Worm (Caenorhabditis elegans) whole organism, L4 larva: Measurements from ENCODE around the gene F46F2.5.
A peak's percentile ranks its signal among the peaks of the same experiment; 100 is the strongest.

Experiments
- F26F4.8 ChIP-seq: fragments of 200-800 bp; sonication (Bioruptor generic); conservative IDR thresholded peaks from 2 replicates; pipeline ENCODE4 v1.3.6; 2022; ENCODE audit warnings: missing genetic modification characterization, missing compliant biosample characterization
- F37D6.2 ChIP-seq: sonication (generic microtip); optimal IDR thresholded peaks from 2 replicates; lab custom pipeline; 2016; ENCODE audit warnings: mild to moderate bottlenecking, missing genetic modification characterization, missing compliant biosample characterization
- R02D3.7 ChIP-seq: fragments of 150-350 bp; sonication (generic microtip); optimal IDR thresholded peaks from 3 replicates; lab custom pipeline; 2014; ENCODE audit warnings: missing biosample characterization, missing genetic modification characterization
- Y48G9A.11 ChIP-seq: fragments of 200-800 bp; sonication (Bioruptor generic); IDR thresholded peaks from 2 replicates; pipeline ENCODE4 v1.3.6; 2022; ENCODE audit warnings: missing genetic modification reagents, missing genetic modification characterization, missing compliant biosample characterization
- ceh-82 ChIP-seq: sonication (generic microtip); optimal IDR thresholded peaks from 2 replicates; lab custom pipeline; 2017; ENCODE audit warnings: missing biosample characterization, missing genetic modification characterization
- cey-2 ChIP-seq: sonication (generic microtip); optimal IDR thresholded peaks from 3 replicates; lab custom pipeline; 2017; ENCODE audit warnings: missing genetic modification characterization, mild to moderate bottlenecking, missing compliant biosample characterization, antibody characterized with exemption, borderline replicate concordance; ENCODE audit not compliant: insufficient read depth
- daf-16 ChIP-seq, 3 experiments: sonication (generic microtip); optimal IDR thresholded peaks; 2 replicates each; lab custom pipeline; 2016 to 2017; ENCODE audit warnings: missing genetic modification characterization in 3 of 3, missing genetic modification reagents in 3 of 3, mild to moderate bottlenecking in 2 of 3, missing compliant biosample characterization in 2 of 3, missing biosample characterization in 1 of 3, moderate library complexity in 1 of 3
- daf-8 ChIP-seq: fragments of 200-800 bp; sonication (Bioruptor generic); IDR thresholded peaks from 2 replicates; pipeline ENCODE4 v1.3.6; 2022; ENCODE audit warnings: missing genetic modification characterization, missing compliant biosample characterization
- dmd-6 ChIP-seq: fragments of 200-800 bp; sonication (Bioruptor generic); IDR thresholded peaks from 2 replicates; pipeline ENCODE4 v1.3.6; 2022; ENCODE audit warnings: missing genetic modification reagents, missing genetic modification characterization, missing compliant biosample characterization
- dmd-9 ChIP-seq: fragments of 200-800 bp; sonication (Bioruptor generic); IDR thresholded peaks from 2 replicates; pipeline ENCODE4 v1.3.6; 2022; ENCODE audit warnings: missing genetic modification reagents, missing genetic modification characterization, missing compliant biosample characterization
- dpl-1 ChIP-seq: fragments of 150-350 bp; optimal IDR thresholded peaks from 2 replicates; lab custom pipeline; 2014; ENCODE audit warnings: missing biosample characterization, missing genetic modification reagents, missing genetic modification characterization
- dve-1 ChIP-seq: sonication (generic microtip); optimal IDR thresholded peaks from 2 replicates; lab custom pipeline; 2017; ENCODE audit warnings: antibody characterized with exemption, mild to moderate bottlenecking, missing genetic modification characterization, missing compliant biosample characterization; ENCODE audit not compliant: insufficient read depth
- egl-43 ChIP-seq: fragments of 200-800 bp; sonication (Bioruptor generic); IDR thresholded peaks from 2 replicates; pipeline ENCODE4 v1.3.6; 2022; ENCODE audit warnings: missing genetic modification reagents, missing genetic modification characterization, missing compliant biosample characterization
- fkh-10 ChIP-seq: fragments of 150-350 bp; optimal IDR thresholded peaks from 2 replicates; lab custom pipeline; 2014; ENCODE audit warnings: missing biosample characterization, missing genetic modification reagents, missing genetic modification characterization
- hif-1 ChIP-seq, 2 experiments: sonication (generic microtip); optimal IDR thresholded peaks; 2 replicates each; lab custom pipeline; 2016 to 2017; ENCODE audit warnings: missing compliant biosample characterization in 2 of 2, missing genetic modification characterization in 2 of 2, missing genetic modification reagents in 2 of 2, missing genotype in 2 of 2, mild to moderate bottlenecking in 1 of 2
- hlh-11 ChIP-seq: fragments of 200-800 bp; sonication (Bioruptor generic); optimal IDR thresholded peaks from 2 replicates; lab custom pipeline; 2018; ENCODE audit warnings: mild to moderate bottlenecking, missing genetic modification characterization, missing compliant biosample characterization
- hlh-30 ChIP-seq: sonication (generic microtip); optimal IDR thresholded peaks from 2 replicates; lab custom pipeline; 2017; ENCODE audit warnings: antibody characterized with exemption, mild to moderate bottlenecking, missing genetic modification characterization, missing compliant biosample characterization; ENCODE audit not compliant: insufficient read depth
- lim-7 ChIP-seq: fragments of 200-800 bp; sonication (Bioruptor generic); IDR thresholded peaks from 2 replicates; pipeline ENCODE4 v1.3.6; 2022; ENCODE audit warnings: missing genetic modification characterization, missing compliant biosample characterization
- lin-1 ChIP-seq: fragments of 200-800 bp; sonication (Bioruptor generic); IDR thresholded peaks from 2 replicates; pipeline ENCODE4 v1.3.6; 2022; ENCODE audit warnings: missing genetic modification reagents, missing genetic modification characterization, missing compliant biosample characterization
- lin-15B ChIP-seq: fragments of 150-350 bp; sonication (generic microtip); optimal IDR thresholded peaks from 3 replicates; lab custom pipeline; 2014; ENCODE audit warnings: missing biosample characterization, missing genetic modification characterization
- lin-39 ChIP-seq: fragments of 150-350 bp; optimal IDR thresholded peaks from 2 replicates; lab custom pipeline; 2014; ENCODE audit warnings: missing biosample characterization, missing genetic modification reagents, missing genetic modification characterization
- madf-5 ChIP-seq, 2 experiments: fragments of 200-800 bp; sonication (Bioruptor generic); IDR thresholded peaks; 2 replicates each; pipeline ENCODE4 v1.3.6; 2022; ENCODE audit warnings: missing compliant biosample characterization in 2 of 2, missing genetic modification characterization in 2 of 2
- madf-9 ChIP-seq: fragments of 200-800 bp; sonication (Bioruptor generic); conservative IDR thresholded peaks from 2 replicates; pipeline ENCODE4 v1.3.6; 2022; ENCODE audit warnings: missing genetic modification reagents, missing genetic modification characterization, missing compliant biosample characterization
- mdl-1 ChIP-seq, 2 experiments: fragments of 150-350 bp in 1 of 2; sonication (generic microtip) in 1 of 2; optimal IDR thresholded peaks; 2 replicates each; lab custom pipeline; 2014 to 2017; ENCODE audit warnings: missing biosample characterization in 2 of 2, missing genetic modification characterization in 2 of 2
- mep-1 ChIP-seq: fragments of 150-350 bp; sonication (generic microtip); optimal IDR thresholded peaks from 3 replicates; lab custom pipeline; 2014; ENCODE audit warnings: missing biosample characterization, missing genetic modification characterization
- mes-2 ChIP-seq: sonication (generic microtip); optimal IDR thresholded peaks from 2 replicates; lab custom pipeline; 2016; ENCODE audit warnings: missing genotype, mild to moderate bottlenecking, missing genetic modification characterization, missing compliant biosample characterization; ENCODE audit not compliant: poor library complexity, severe bottlenecking
- mxl-3 ChIP-seq: fragments of 200-800 bp; sonication (Bioruptor generic); optimal IDR thresholded peaks from 2 replicates; lab custom pipeline; 2018; ENCODE audit warnings: mild to moderate bottlenecking, missing genetic modification characterization, missing compliant biosample characterization
- nhr-237 ChIP-seq: sonication (generic microtip); optimal IDR thresholded peaks from 2 replicates; lab custom pipeline; 2017; ENCODE audit warnings: missing biosample characterization, missing genetic modification characterization
- nhr-28 ChIP-seq: fragments of 150-350 bp; optimal IDR thresholded peaks from 2 replicates; lab custom pipeline; 2014; ENCODE audit warnings: missing biosample characterization, missing genetic modification characterization
- pha-4 ChIP-seq, 2 experiments: fragments of 150-350 bp in 1 of 2; fragments of 200-800 bp in 1 of 2; sonication (Bioruptor generic) in 1 of 2; IDR thresholded peaks in 1 of 2; optimal IDR thresholded peaks in 1 of 2; 2 replicates each; pipeline versions ENCODE4 v1.3.6 to Lab custom; 2014 to 2022; ENCODE audit warnings: missing genetic modification characterization in 2 of 2, missing genetic modification reagents in 2 of 2, missing biosample characterization in 1 of 2, missing compliant biosample characterization in 1 of 2
- rbr-2 ChIP-seq: sonication (generic microtip); optimal IDR thresholded peaks from 2 replicates; lab custom pipeline; 2016; ENCODE audit warnings: missing genotype, missing genetic modification characterization, missing compliant biosample characterization
- snpc-1.2 ChIP-seq: fragments of 200-800 bp; sonication (Bioruptor generic); IDR thresholded peaks from 2 replicates; pipeline ENCODE4 v1.3.6; 2022; ENCODE audit warnings: missing genetic modification reagents, missing genetic modification characterization, missing compliant biosample characterization
- spr-1 ChIP-seq: sonication (generic microtip); optimal IDR thresholded peaks from 2 replicates; lab custom pipeline; 2016; ENCODE audit warnings: mild to moderate bottlenecking, missing genetic modification characterization, missing compliant biosample characterization
- tra-1 ChIP-seq: fragments of 200-800 bp; sonication (Bioruptor generic); IDR thresholded peaks from 2 replicates; pipeline ENCODE4 v1.3.6; 2022; ENCODE audit warnings: missing genetic modification reagents, missing genetic modification characterization, missing compliant biosample characterization
- unc-130 ChIP-seq: sonication (generic microtip); optimal IDR thresholded peaks from 2 replicates; lab custom pipeline; 2016; ENCODE audit warnings: missing genetic modification reagents, missing genetic modification characterization, missing compliant biosample characterization
- unc-39 ChIP-seq: sonication (generic microtip); optimal IDR thresholded peaks from 2 replicates; lab custom pipeline; 2017; ENCODE audit warnings: missing biosample characterization, missing genetic modification characterization
- unc-62 ChIP-seq, 3 experiments: fragments of 150-350 bp in 1 of 3; sonication (generic microtip); optimal IDR thresholded peaks in 2 of 3; peaks in 1 of 3; 1 replicate in 1 of 3; 2 replicates in 2 of 3; lab custom pipeline; 2014 to 2017; ENCODE audit warnings: missing biosample characterization in 3 of 3, missing genetic modification characterization in 3 of 3, missing genetic modification reagents in 3 of 3, missing genotype in 1 of 3
- ztf-11 ChIP-seq: fragments of 150-350 bp; optimal IDR thresholded peaks from 2 replicates; lab custom pipeline; 2014; ENCODE audit warnings: missing biosample characterization, missing genetic modification characterization

F46F2.5 gene

DNA sequence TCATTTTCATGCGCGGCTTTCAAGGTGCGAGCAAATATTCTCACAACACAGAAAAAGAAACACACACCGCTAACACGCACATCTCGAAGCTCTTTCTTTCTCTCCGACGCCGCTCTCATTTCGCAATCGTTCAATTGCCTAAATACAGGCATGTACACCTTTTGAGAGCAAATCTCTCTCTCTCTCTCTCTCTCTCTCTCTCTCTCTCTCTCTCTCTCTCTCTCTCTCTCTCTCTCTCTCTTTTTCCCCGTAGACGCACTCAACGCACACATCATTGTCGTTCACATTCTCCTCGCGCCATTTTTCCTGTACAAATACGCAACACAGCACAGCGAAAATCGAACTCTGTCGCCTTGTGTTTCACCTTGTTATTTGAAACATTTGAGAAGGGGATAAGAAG, 16.8 kb downstream of the F46F2.5 start (continued):
- TF ChIP-seq snpc-1.2 (GFP tag; lab: Robert Waterston, UW) (no peak), daf-8 (GFP tag; lab: Robert Waterston, UW) (no peak), lim-7 (GFP tag; lab: Robert Waterston, UW) (no peak), hlh-11 (tag; lab: Kevin White, UChicago) (peak; percentile 67), dpl-1 (GFP tag; lab: Kevin White, UChicago) (no peak), Y48G9A.11 (GFP tag; lab: Robert Waterston, UW) (no peak), mep-1 (tag; lab: Kevin White, UChicago) (peak; percentile 57), cey-2 (tag; lab: Kevin White, UChicago) (no peak), pha-4 (GFP tag; IDR thresholded peaks at IDR 0.05; lab: Robert Waterston, UW) (peak; percentile 92), pha-4 (tag; optimal IDR thresholded peaks at IDR 0.05; lab: Kevin White, UChicago) (peak; percentile 17), hlh-30 (tag; lab: Kevin White, UChicago) (peak; percentile 2)

DNA sequence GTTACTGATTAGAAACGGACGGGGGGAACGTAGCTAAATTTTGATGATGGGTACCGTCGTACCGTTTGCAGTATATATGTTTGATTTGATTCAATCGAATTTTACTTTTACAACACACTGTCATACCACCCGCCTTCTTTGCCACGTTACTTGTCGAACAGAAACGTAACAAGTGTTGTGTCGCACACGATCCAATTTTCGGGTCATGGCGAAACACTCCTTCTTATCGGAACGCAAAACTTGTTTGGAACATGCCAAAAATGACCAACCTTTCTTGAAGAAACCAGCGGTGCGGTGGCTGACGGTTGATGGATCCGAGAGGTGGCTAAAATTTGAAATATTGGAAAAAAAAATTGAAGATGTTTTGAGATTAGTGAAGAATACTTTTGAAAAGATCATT, 17.8 kb downstream of the F46F2.5 start:
- TF ChIP-seq lin-15B (tag; lab: Kevin White, UChicago): no peak
- TF ChIP-seq tra-1 (GFP tag; lab: Robert Waterston, UW): no peak
- TF ChIP-seq ceh-82 (tag; lab: Kevin White, UChicago): no peak
- TF ChIP-seq hlh-11 (tag; lab: Kevin White, UChicago): no peak
- TF ChIP-seq nhr-28: peak; percentile 5
- no peak for TF ChIP-seq dmd-9 (GFP tag; lab: Robert Waterston, UW)
- TF ChIP-seq mes-2: no peak
- TF ChIP-seq daf-16 (GFP tag; optimal IDR thresholded peaks at IDR 0.05; lab: Kevin White, UChicago): no peak
- peak; percentile 14 for TF ChIP-seq daf-16 (tag; optimal IDR thresholded peaks at IDR 0.05; lab: Kevin White, UChicago)
- TF ChIP-seq unc-39 (tag; lab: Kevin White, UChicago): no peak
- TF ChIP-seq madf-9 (GFP tag; lab: Robert Waterston, UW): no peak
- TF ChIP-seq F26F4.8 (GFP tag; lab: Robert Waterston, UW): no peak
- TF ChIP-seq dve-1 (tag; lab: Kevin White, UChicago): no peak
- peak in 1 of 2 experiments; percentile 12 for TF ChIP-seq mdl-1 (tag; optimal IDR thresholded peaks at IDR 0.05; lab: Kevin White, UChicago)
- no peak for TF ChIP-seq Y48G9A.11 (GFP tag; lab: Robert Waterston, UW)
- no peak for TF ChIP-seq madf-5 (GFP tag; IDR thresholded peaks at IDR 0.05; lab: Robert Waterston, UW)
- no peak for TF ChIP-seq nhr-237 (tag; lab: Kevin White, UChicago)
- TF ChIP-seq unc-62 (GFP tag; optimal IDR thresholded peaks at IDR 0.05 in 1 of 2; lab: Kevin White, UChicago): peak in 1 of 2 experiments; percentile 54
- no peak for TF ChIP-seq unc-62 (tag; optimal IDR thresholded peaks at IDR 0.05; lab: Kevin White, UChicago)
- TF ChIP-seq lin-1 (GFP tag; lab: Robert Waterston, UW): no peak
- TF ChIP-seq egl-43 (GFP tag; lab: Robert Waterston, UW): no peak
- TF ChIP-seq mxl-3 (GFP tag; lab: Kevin White, UChicago): peak; percentile 62
- TF ChIP-seq ztf-11 (tag; lab: Kevin White, UChicago): no peak
- TF ChIP-seq mep-1 (tag; lab: Kevin White, UChicago): no peak
- TF ChIP-seq spr-1 (tag; lab: Kevin White, UChicago): no peak
- peak; percentile 15 for TF ChIP-seq hlh-30 (tag; lab: Kevin White, UChicago)
- no peak for TF ChIP-seq rbr-2
- TF ChIP-seq F37D6.2 (tag; lab: Kevin White, UChicago): no peak
- no peak for TF ChIP-seq hif-1 (tag; optimal IDR thresholded peaks at IDR 0.05; lab: Kevin White, UChicago)
- no peak for TF ChIP-seq unc-130
- no peak for TF ChIP-seq fkh-10 (GFP tag; lab: Kevin White, UChicago)
- TF ChIP-seq lin-39 (tag; lab: Kevin White, UChicago): no peak
- TF ChIP-seq dmd-6 (GFP tag; lab: Robert Waterston, UW): no peak
- TF ChIP-seq R02D3.7 (tag; lab: Kevin White, UChicago): no peak
- no peak for TF ChIP-seq pha-4 (GFP tag; IDR thresholded peaks at IDR 0.05; lab: Robert Waterston, UW)
- no peak for TF ChIP-seq pha-4 (tag; optimal IDR thresholded peaks at IDR 0.05; lab: Kevin White, UChicago)
